Fruit fly (Drosophila melanogaster) whole organism, embryonic: ENCODE results near the gene pav.

Source experiments
- B-H2 ChIP-seq: fragments of 200-800 bp; sonication (Bioruptor generic); optimal IDR thresholded peaks from 2 replicates; lab custom pipeline; 2018; ENCODE audit warnings: missing biosample characterization, mild to moderate bottlenecking, missing genetic modification characterization
- Bgb ChIP-seq: fragments of 200-800 bp; sonication (Bioruptor generic); IDR thresholded peaks from 2 replicates; pipeline ENCODE4 v1.3.6; 2022; ENCODE audit warnings: missing biosample characterization, missing genetic modification characterization; ENCODE audit not compliant: partially characterized antibody
- BtbVII ChIP-seq: fragments of 200-800 bp; sonication (Bioruptor generic); optimal IDR thresholded peaks from 3 replicates; lab custom pipeline; 2017; ENCODE audit warnings: missing biosample characterization, mild to moderate bottlenecking, missing genetic modification characterization
- CG10209 ChIP-seq: fragments of 200-800 bp; sonication (Bioruptor generic); optimal IDR thresholded peaks from 3 replicates; lab custom pipeline; 2017; ENCODE audit warnings: missing biosample characterization, mild to moderate bottlenecking, missing genetic modification characterization, missing genetic modification reagents
- CG10267 ChIP-seq: fragments of 200-800 bp; sonication (Bioruptor generic); optimal IDR thresholded peaks from 2 replicates; lab custom pipeline; 2018; ENCODE audit warnings: missing biosample characterization, mild to moderate bottlenecking, missing genetic modification characterization, moderate library complexity
- CG10979 ChIP-seq: fragments of 200-800 bp; sonication (Bioruptor generic); optimal IDR thresholded peaks from 2 replicates; lab custom pipeline; 2018; ENCODE audit warnings: missing biosample characterization, mild to moderate bottlenecking, missing genetic modification characterization, moderate library complexity
- CG11247 ChIP-seq: fragments of 200-800 bp; sonication (Bioruptor generic); IDR thresholded peaks from 2 replicates; pipeline ENCODE4 v1.3.6; 2022; ENCODE audit warnings: missing biosample characterization, missing genetic modification characterization
- CG11504 ChIP-seq: fragments of 200-800 bp; sonication (Bioruptor generic); optimal IDR thresholded peaks from 3 replicates; lab custom pipeline; 2019; ENCODE audit warnings: missing biosample characterization, mild to moderate bottlenecking, missing genetic modification characterization, moderate library complexity
- CG12071 ChIP-seq: fragments of 200-800 bp; sonication (Bioruptor generic); optimal IDR thresholded peaks from 3 replicates; lab custom pipeline; 2018; ENCODE audit warnings: missing biosample characterization, mild to moderate bottlenecking, missing genetic modification characterization
- CG12299 ChIP-seq: fragments of 200-800 bp; sonication (Bioruptor generic); optimal IDR thresholded peaks from 2 replicates; lab custom pipeline; 2018; ENCODE audit warnings: missing biosample characterization, mild to moderate bottlenecking, missing genetic modification characterization
- CG12391 ChIP-seq: fragments of 200-800 bp; sonication (Bioruptor generic); optimal IDR thresholded peaks from 3 replicates; lab custom pipeline; 2018; ENCODE audit warnings: missing biosample characterization, mild to moderate bottlenecking, missing genetic modification characterization, moderate library complexity
- CG13123 ChIP-seq: fragments of 200-800 bp; sonication (Bioruptor generic); optimal IDR thresholded peaks from 2 replicates; lab custom pipeline; 2016; ENCODE audit warnings: missing biosample characterization, missing genetic modification characterization
- CG14965 ChIP-seq: fragments of 200-800 bp; sonication (Bioruptor generic); optimal IDR thresholded peaks from 2 replicates; lab custom pipeline; 2016; ENCODE audit warnings: missing biosample characterization, missing genetic modification characterization, borderline replicate concordance
- CG15514 ChIP-seq: fragments of 200-800 bp; sonication (Bioruptor generic); optimal IDR thresholded peaks from 3 replicates; lab custom pipeline; 2017; ENCODE audit warnings: missing biosample characterization, missing genetic modification characterization, mild to moderate bottlenecking, moderate library complexity, missing genetic modification reagents
- CG16815 ChIP-seq: fragments of 200-800 bp; sonication (Bioruptor generic); optimal IDR thresholded peaks from 3 replicates; lab custom pipeline; 2017; ENCODE audit warnings: missing biosample characterization, mild to moderate bottlenecking, missing genetic modification characterization
- CG2712 ChIP-seq: fragments of 200-800 bp; optimal IDR thresholded peaks from 3 replicates; lab custom pipeline; 2019; ENCODE audit warnings: missing biosample characterization, mild to moderate bottlenecking, missing genetic modification characterization, moderate library complexity
- CG31441 ChIP-seq: fragments of 200-800 bp; sonication (Bioruptor generic); IDR thresholded peaks from 2 replicates; pipeline ENCODE4 v1.3.6; 2022; ENCODE audit warnings: missing biosample characterization, missing genetic modification characterization
- CG3407 ChIP-seq: fragments of 200-800 bp; sonication (Bioruptor generic); optimal IDR thresholded peaks from 2 replicates; lab custom pipeline; 2018; ENCODE audit warnings: missing biosample characterization, mild to moderate bottlenecking, missing genetic modification characterization
- CG4404 ChIP-seq: fragments of 200-800 bp; sonication (Bioruptor generic); IDR thresholded peaks from 2 replicates; pipeline ENCODE4 v1.3.6; 2022; ENCODE audit warnings: missing biosample characterization, missing genetic modification characterization
- CG4730 ChIP-seq: fragments of 200-800 bp; sonication (Bioruptor generic); IDR thresholded peaks from 2 replicates; pipeline ENCODE4 v1.3.6; 2022; ENCODE audit warnings: missing biosample characterization, missing genetic modification characterization
- CG4854 ChIP-seq: fragments of 200-800 bp; sonication (Bioruptor generic); optimal IDR thresholded peaks from 2 replicates; lab custom pipeline; 2016; ENCODE audit warnings: missing biosample characterization, missing genetic modification characterization, inconsistent platforms
- CG7271 ChIP-seq: fragments of 200-800 bp; sonication (Bioruptor generic); optimal IDR thresholded peaks from 2 replicates; lab custom pipeline; 2018; ENCODE audit warnings: missing biosample characterization, mild to moderate bottlenecking, missing genetic modification characterization, moderate library complexity
- CG7745 ChIP-seq: fragments of 200-800 bp; sonication (Bioruptor generic); optimal IDR thresholded peaks from 2 replicates; lab custom pipeline; 2018; ENCODE audit warnings: missing biosample characterization, mild to moderate bottlenecking, missing genetic modification characterization, moderate library complexity
- Dip2 ChIP-seq: fragments of 200-800 bp; sonication (Bioruptor generic); IDR thresholded peaks from 2 replicates; pipeline ENCODE4 v1.3.6; 2022; ENCODE audit warnings: missing biosample characterization, missing genetic modification characterization
- Fer1 ChIP-seq: fragments of 200-800 bp; sonication (Bioruptor generic); optimal IDR thresholded peaks from 2 replicates; lab custom pipeline; 2017; ENCODE audit warnings: missing biosample characterization, mild to moderate bottlenecking, missing genetic modification characterization
- Hand ChIP-seq: fragments of 200-800 bp; sonication (Bioruptor generic); optimal IDR thresholded peaks from 2 replicates; lab custom pipeline; 2017; ENCODE audit warnings: mild to moderate bottlenecking, missing biosample characterization, missing genetic modification reagents, missing genetic modification characterization
- Hr39 ChIP-seq: fragments of >200 bp; optimal IDR thresholded peaks from 2 replicates; lab custom pipeline; 2017
- Mad ChIP-seq: fragments of 200-800 bp; sonication (Bioruptor generic); optimal IDR thresholded peaks from 2 replicates; lab custom pipeline; 2016; ENCODE audit warnings: missing biosample characterization, missing genetic modification characterization
- Max ChIP-seq: fragments of 200-800 bp; sonication (Bioruptor generic); optimal IDR thresholded peaks from 2 replicates; lab custom pipeline; 2016; ENCODE audit warnings: missing biosample characterization, mild to moderate bottlenecking, missing genetic modification characterization
- Myb ChIP-seq: fragments of 200-800 bp; sonication (Bioruptor generic); optimal IDR thresholded peaks from 2 replicates; lab custom pipeline; 2016; ENCODE audit warnings: missing biosample characterization, missing genetic modification characterization
- Nf-YB ChIP-seq: fragments of 200-800 bp; sonication (Bioruptor generic); optimal IDR thresholded peaks from 3 replicates; lab custom pipeline; 2019; ENCODE audit warnings: missing biosample characterization, mild to moderate bottlenecking, missing genetic modification characterization, moderate library complexity
- Ravus ChIP-seq: fragments of 200-800 bp; sonication (Bioruptor generic); IDR thresholded peaks from 2 replicates; pipeline ENCODE4 v1.3.6; 2022; ENCODE audit warnings: missing biosample characterization, missing genetic modification characterization
- Usf ChIP-seq: fragments of 200-800 bp; sonication (Bioruptor generic); optimal IDR thresholded peaks from 2 replicates; lab custom pipeline; 2017; ENCODE audit warnings: missing genotype, missing biosample characterization, missing genetic modification characterization
- ara ChIP-seq: fragments of 200-800 bp; sonication (Bioruptor generic); IDR thresholded peaks from 2 replicates; pipeline ENCODE4 v1.3.6; 2022; ENCODE audit warnings: missing biosample characterization, missing genetic modification characterization
- crc ChIP-seq: fragments of 200-800 bp; sonication (Bioruptor generic); optimal IDR thresholded peaks from 2 replicates; lab custom pipeline; 2016; ENCODE audit warnings: missing biosample characterization, missing genetic modification characterization
- croc ChIP-seq: fragments of 200-800 bp; sonication (Bioruptor generic); conservative IDR thresholded peaks from 3 replicates; pipeline ENCODE4 v1.3.6; 2022; ENCODE audit warnings: missing biosample characterization, missing genetic modification characterization
- da ChIP-seq: fragments of 200-800 bp; sonication (Bioruptor generic); optimal IDR thresholded peaks from 2 replicates; lab custom pipeline; 2016; ENCODE audit warnings: missing biosample characterization, missing genetic modification characterization
- dmrt11E ChIP-seq: fragments of 200-800 bp; sonication (Bioruptor generic); optimal IDR thresholded peaks from 3 replicates; lab custom pipeline; 2018; ENCODE audit warnings: missing biosample characterization, mild to moderate bottlenecking, missing genetic modification characterization, moderate library complexity
- her ChIP-seq: fragments of 200-800 bp; sonication (Bioruptor generic); optimal IDR thresholded peaks from 2 replicates; lab custom pipeline; 2016; ENCODE audit warnings: missing biosample characterization, missing genetic modification characterization
- lola ChIP-seq, 3 experiments: fragments of >200 bp in 2 of 3; fragments of 200-800 bp in 1 of 3; sonication (Bioruptor generic) in 1 of 3; optimal IDR thresholded peaks; 2 replicates each; lab custom pipeline; 2017 to 2019; ENCODE audit warnings: missing biosample characterization in 3 of 3, missing genetic modification characterization in 3 of 3, mild to moderate bottlenecking in 1 of 3, moderate library complexity in 1 of 3
- org-1 ChIP-seq: fragments of 200-800 bp; sonication (Bioruptor generic); optimal IDR thresholded peaks from 2 replicates; lab custom pipeline; 2017; ENCODE audit warnings: missing biosample characterization, missing genetic modification characterization
- repo ChIP-seq: fragments of 200-800 bp; sonication (Bioruptor generic); optimal IDR thresholded peaks from 2 replicates; lab custom pipeline; 2016; ENCODE audit warnings: missing biosample characterization, missing genetic modification characterization
- rib ChIP-seq: fragments of 200-800 bp; sonication (Bioruptor generic); IDR thresholded peaks from 2 replicates; pipeline ENCODE4 v1.3.6; 2022; ENCODE audit warnings: missing biosample characterization, missing genetic modification characterization
- seq ChIP-seq: fragments of 200-800 bp; sonication (Bioruptor generic); IDR thresholded peaks from 2 replicates; pipeline ENCODE4 v1.3.6; 2022; ENCODE audit warnings: missing biosample characterization, missing genetic modification characterization
- sim ChIP-seq: fragments of 200-800 bp; sonication (Bioruptor generic); IDR thresholded peaks from 2 replicates; pipeline ENCODE4 v1.3.6; 2022; ENCODE audit warnings: missing biosample characterization, missing genetic modification characterization
- sima ChIP-seq: fragments of 200-800 bp; sonication (Bioruptor generic); optimal IDR thresholded peaks from 2 replicates; lab custom pipeline; 2016; ENCODE audit warnings: missing biosample characterization, missing genetic modification characterization
- tll ChIP-seq, 2 experiments: fragments of 200-800 bp in 1 of 2; fragments of >200 bp in 1 of 2; sonication (Bioruptor generic) in 1 of 2; optimal IDR thresholded peaks; 2 replicates each; lab custom pipeline; 2017 to 2019; ENCODE audit warnings: missing biosample characterization in 2 of 2, missing genetic modification characterization in 2 of 2, mild to moderate bottlenecking in 1 of 2, moderate library complexity in 1 of 2
- vfl ChIP-seq: fragments of 200-800 bp; sonication (Bioruptor generic); optimal IDR thresholded peaks from 2 replicates; lab custom pipeline; 2016; ENCODE audit warnings: missing biosample characterization, missing genetic modification characterization
- vnd ChIP-seq: fragments of 200-800 bp; sonication (Bioruptor generic); IDR thresholded peaks from 3 replicates; pipeline ENCODE4 v1.3.6; 2022; ENCODE audit warnings: missing biosample characterization, missing genetic modification characterization; ENCODE audit not compliant: partially characterized antibody
- zen2 ChIP-seq: fragments of 200-800 bp; sonication (Bioruptor generic); IDR thresholded peaks from 3 replicates; pipeline ENCODE4 v1.3.6; 2022; ENCODE audit warnings: missing biosample characterization, missing genetic modification characterization; ENCODE audit not compliant: partially characterized antibody

The pav gene

DNA sequence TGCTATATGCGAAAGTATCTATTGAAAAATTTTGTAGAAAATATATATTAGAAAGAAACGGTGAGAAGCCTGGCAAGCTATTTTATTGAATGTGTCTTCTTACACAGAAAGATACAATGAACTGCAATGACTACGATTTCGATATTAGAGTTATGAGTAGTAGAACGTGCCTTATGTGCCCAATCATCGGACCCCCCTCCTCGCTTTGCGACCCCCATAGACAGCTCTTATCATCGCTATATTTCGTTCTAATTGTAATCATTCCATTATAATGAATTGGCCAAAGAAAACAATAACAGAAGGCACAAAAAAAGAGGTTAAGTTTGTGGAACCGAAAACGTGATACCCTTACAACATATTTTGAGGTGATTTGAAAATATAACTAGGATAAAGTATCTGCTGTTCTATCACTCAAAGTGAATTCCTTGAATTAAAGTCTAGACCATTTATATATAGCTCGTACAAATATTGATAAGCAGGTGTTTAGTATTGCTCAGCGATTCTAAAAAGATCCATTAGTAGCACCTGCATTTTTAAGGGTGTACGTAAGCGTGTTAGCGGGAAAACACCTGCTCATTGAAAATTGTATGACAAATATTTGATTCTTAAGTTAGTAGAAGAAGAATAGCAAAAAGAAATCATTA lies 9.7 kb upstream of the pav start:
- TF ChIP-seq da (no peak), CG7745 (tag; lab: Kevin White, UChicago) (no peak), rib (GFP tag; lab: Robert Waterston, UW) (no peak), sim (GFP tag; lab: Robert Waterston, UW) (no peak), Max (GFP tag; lab: Kevin White, UChicago) (no peak), ara (GFP tag; lab: Robert Waterston, UW) (no peak), CG11247 (GFP tag; lab: Robert Waterston, UW) (no peak), org-1 (GFP tag; lab: Kevin White, UChicago) (peak; percentile 2), crc (GFP tag; lab: Kevin White, UChicago) (no peak), Hr39 (no peak), zen2 (GFP tag; lab: Robert Waterston, UW) (no peak), Myb (no peak), CG10209 (GFP tag; lab: Kevin White, UChicago) (peak; percentile 21), CG10979 (peak; percentile 31), Fer1 (GFP tag; lab: Kevin White, UChicago) (no peak), BtbVII (GFP tag; lab: Kevin White, UChicago) (no peak), Usf (GFP tag; lab: Kevin White, UChicago) (no peak), CG13123 (no peak), dmrt11E (tag; lab: Kevin White, UChicago) (peak; percentile 36), CG14965 (GFP tag; lab: Kevin White, UChicago) (no peak), tll (GFP tag; optimal IDR thresholded peaks at IDR 0.05; lab: Kevin White, UChicago) (no peak), CG4730 (GFP tag; lab: Robert Waterston, UW) (no peak), repo (GFP tag; lab: Kevin White, UChicago) (no peak), Ravus (GFP tag; lab: Robert Waterston, UW) (no peak), her (GFP tag; lab: Kevin White, UChicago) (no peak), CG15514 (GFP tag; lab: Kevin White, UChicago) (no peak), vnd (no peak), CG10267 (tag; lab: Kevin White, UChicago) (peak; percentile 5), Nf-YB (no peak), seq (GFP tag; lab: Robert Waterston, UW) (no peak), CG3407 (GFP tag; lab: Kevin White, UChicago) (no peak), Mad (GFP tag; lab: Kevin White, UChicago) (no peak), CG16815 (GFP tag; lab: Kevin White, UChicago) (no peak), CG2712 (tag; lab: Kevin White, UChicago) (peak; percentile 9), B-H2 (GFP tag; lab: Kevin White, UChicago) (no peak), CG7271 (tag; lab: Kevin White, UChicago) (no peak), CG4854 (GFP tag; lab: Kevin White, UChicago) (no peak), CG4404 (GFP tag; lab: Robert Waterston, UW) (no peak), CG12299 (tag; lab: Kevin White, UChicago) (no peak), Dip2 (no peak), Hand (GFP tag; lab: Kevin White, UChicago) (no peak), CG31441 (GFP tag; lab: Robert Waterston, UW) (peak; percentile 30; the same call in 1 of the 2 replicates), lola (GFP tag; optimal IDR thresholded peaks at IDR 0.05; lab: Kevin White, UChicago) (peak in 1 of 3 experiments; percentile 47), CG12071 (GFP tag; lab: Kevin White, UChicago) (peak; percentile 6), croc (GFP tag; lab: Robert Waterston, UW) (no peak), vfl (no peak), CG12391 (no peak), Bgb (no peak), CG11504 (tag; lab: Kevin White, UChicago) (peak; percentile 53), sima (no peak)
